Worm (Caenorhabditis elegans): ENCODE measurements around the gene snpn-1.

snpn-1 gene

ce11 chrIV:5121995-5122394 lies 31.2 kb upstream of the snpn-1 start, which contains the start of gene tkr-3:
Gene tkr-3, minus strand, starts transcription at chrIV:5122095.
- no peak for TF ChIP-seq F13C5.2 (tag; optimal IDR thresholded peaks at IDR 0.05)
- no peak for TF ChIP-seq ama-1 (optimal IDR thresholded peaks at IDR 0.05)

DNA sequence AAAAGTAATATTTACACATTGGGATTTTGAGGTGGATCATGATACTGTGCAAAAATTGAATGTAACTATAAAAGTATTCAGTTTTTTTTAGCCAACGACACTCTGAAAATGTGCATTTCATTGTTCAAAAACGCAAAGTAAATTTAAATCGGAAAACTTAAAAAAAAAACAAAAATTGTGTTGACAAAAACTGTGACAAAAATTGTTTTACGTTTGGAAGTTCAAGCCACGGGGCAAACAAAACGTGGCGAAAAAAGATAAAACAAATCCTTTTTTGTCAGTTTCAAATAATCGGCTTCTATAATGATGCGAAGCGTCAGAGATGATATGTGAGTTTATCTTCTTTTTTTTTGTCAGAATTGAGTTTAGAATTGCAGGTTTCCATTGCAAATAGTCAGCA lies 20.7 kb upstream of the snpn-1 start, which contains the start of gene AC7.3:
Gene AC7.3 (plus strand): TSS at position 301 of the 400 bp plus-strand sequence.
- TF ChIP-seq tbx-37 (GFP tag; conservative IDR thresholded peaks at IDR 0.05) (no peak), hnd-1 (tag; optimal IDR thresholded peaks at IDR 0.05) (no peak), aly-1 (tag; optimal IDR thresholded peaks at IDR 0.05) (no peak), sea-1 (GFP tag; conservative IDR thresholded peaks at IDR 0.05) (no peak), pes-1 (GFP tag; IDR thresholded peaks at IDR 0.05) (no peak)

DNA sequence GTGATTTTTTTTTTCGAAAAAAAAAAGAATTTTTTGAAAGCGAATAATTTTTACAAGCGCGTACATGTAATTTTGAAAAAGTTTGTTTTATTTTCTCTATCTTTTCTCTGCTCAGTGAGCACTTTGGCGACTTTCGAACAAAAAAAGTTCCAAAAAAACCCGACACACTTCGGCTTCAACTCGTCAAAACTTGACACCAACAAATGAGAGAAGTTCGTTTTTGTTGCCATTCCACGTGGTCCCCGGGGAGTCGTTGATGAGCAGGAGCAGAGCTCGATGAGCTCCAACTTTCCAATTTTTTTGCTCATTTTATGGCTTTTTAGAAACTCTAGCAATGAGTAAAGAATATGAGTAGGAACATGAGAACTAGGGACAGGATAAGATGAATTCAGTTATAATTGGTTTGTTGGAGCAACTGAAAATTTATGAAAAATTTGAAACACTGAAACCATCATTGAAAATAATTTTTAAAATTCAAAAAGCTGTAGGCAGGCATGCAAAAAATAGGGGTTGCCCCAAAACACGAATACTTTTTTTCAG lies 19.6 kb upstream of the snpn-1 start:
- TF ChIP-seq hmbx-1 (tag; optimal IDR thresholded peaks at IDR 0.05) (no peak), B0310.2 (tag; optimal IDR thresholded peaks at IDR 0.05) (no peak), ceh-36 (tag; optimal IDR thresholded peaks at IDR 0.05) (no peak), flt-1 (GFP tag; IDR thresholded peaks at IDR 0.05) (no peak), aly-1 (tag; optimal IDR thresholded peaks at IDR 0.05) (no peak), ets-7 (tag; optimal IDR thresholded peaks at IDR 0.05) (no peak), sea-1 (GFP tag; conservative IDR thresholded peaks at IDR 0.05) (no peak), pes-1 (GFP tag; IDR thresholded peaks at IDR 0.05) (no peak), tbx-11 (GFP tag; IDR thresholded peaks at IDR 0.05) (no peak), F13C5.2 (tag; optimal IDR thresholded peaks at IDR 0.05) (no peak), tra-4 (tag; optimal IDR thresholded peaks at IDR 0.05) (no peak), hmg-4 (GFP tag; optimal IDR thresholded peaks at IDR 0.05) (no peak), tbx-37 (GFP tag; conservative IDR thresholded peaks at IDR 0.05) (no peak), ama-1 (optimal IDR thresholded peaks at IDR 0.05) (no peak), ceh-13 (GFP tag; optimal IDR thresholded peaks at IDR 0.05) (no peak), scrt-1 (GFP tag; IDR thresholded peaks at IDR 0.05) (no peak), hnd-1 (tag; optimal IDR thresholded peaks at IDR 0.05) (no peak)

ce11 chrIV:5109943-5110342 lies 19.1 kb upstream of the snpn-1 start:
- no peak for TF ChIP-seq tbx-37 (GFP tag; conservative IDR thresholded peaks at IDR 0.05)
- no peak for TF ChIP-seq tbx-11 (GFP tag; IDR thresholded peaks at IDR 0.05)
- no peak for TF ChIP-seq ceh-13 (GFP tag; optimal IDR thresholded peaks at IDR 0.05)
- TF ChIP-seq scrt-1 (GFP tag; IDR thresholded peaks at IDR 0.05) = no peak
- no peak for TF ChIP-seq ceh-36 (tag; optimal IDR thresholded peaks at IDR 0.05)
- no peak for TF ChIP-seq aly-1 (tag; optimal IDR thresholded peaks at IDR 0.05)
- TF ChIP-seq hnd-1 (tag; optimal IDR thresholded peaks at IDR 0.05) = no peak
- no peak for TF ChIP-seq sea-1 (GFP tag; conservative IDR thresholded peaks at IDR 0.05)
- TF ChIP-seq hmg-4 (GFP tag; optimal IDR thresholded peaks at IDR 0.05) = no peak
- TF ChIP-seq F13C5.2 (tag; optimal IDR thresholded peaks at IDR 0.05) = no peak

DNA sequence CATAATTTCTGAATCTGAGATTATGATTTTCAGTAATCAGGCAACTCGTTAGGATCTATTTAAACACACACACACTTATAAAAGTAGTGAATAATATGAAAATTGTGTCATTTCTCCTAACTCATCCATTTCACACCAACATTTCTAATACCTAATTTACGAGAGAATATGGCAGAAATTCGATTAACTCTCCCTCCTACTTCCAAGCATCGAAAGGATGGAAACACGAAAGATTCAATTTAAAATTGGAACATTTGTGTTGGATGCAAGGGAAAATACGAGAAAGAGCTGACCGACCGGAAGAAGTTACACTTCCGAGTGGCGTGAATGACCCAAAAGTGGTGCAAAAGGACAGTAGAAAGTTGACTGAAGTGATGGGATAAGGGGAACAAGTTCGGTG lies 18.1 kb upstream of the snpn-1 start:
- no peak for TF ChIP-seq pes-1 (GFP tag; IDR thresholded peaks at IDR 0.05)
- TF ChIP-seq scrt-1 (GFP tag; IDR thresholded peaks at IDR 0.05) = no peak
- no peak for TF ChIP-seq ets-7 (tag; optimal IDR thresholded peaks at IDR 0.05)
- TF ChIP-seq tbx-11 (GFP tag; IDR thresholded peaks at IDR 0.05) = no peak
- no peak for TF ChIP-seq B0310.2 (tag; optimal IDR thresholded peaks at IDR 0.05)
- TF ChIP-seq sea-1 (GFP tag; conservative IDR thresholded peaks at IDR 0.05) = no peak
- TF ChIP-seq flt-1 (GFP tag; IDR thresholded peaks at IDR 0.05) = no peak
- TF ChIP-seq hnd-1 (tag; optimal IDR thresholded peaks at IDR 0.05) = no peak
- TF ChIP-seq F13C5.2 (tag; optimal IDR thresholded peaks at IDR 0.05) = no peak
- TF ChIP-seq tra-4 (tag; optimal IDR thresholded peaks at IDR 0.05) = no peak
- TF ChIP-seq ceh-36 (tag; optimal IDR thresholded peaks at IDR 0.05) = no peak
- TF ChIP-seq aly-1 (tag; optimal IDR thresholded peaks at IDR 0.05) = no peak

- no peak for TF ChIP-seq hnd-1 (tag; optimal IDR thresholded peaks at IDR 0.05)
- TF ChIP-seq tra-4 (tag; optimal IDR thresholded peaks at IDR 0.05) = no peak
- no peak for TF ChIP-seq tbx-11 (GFP tag; IDR thresholded peaks at IDR 0.05)
- TF ChIP-seq hmbx-1 (tag; optimal IDR thresholded peaks at IDR 0.05) = no peak
- TF ChIP-seq ceh-13 (GFP tag; optimal IDR thresholded peaks at IDR 0.05) = no peak
Measured at ce11 chrIV:5103229-5103894, 12.5 kb upstream of the snpn-1 start, which contains the start of gene C02B10.3. Gene C02B10.3, minus strand, starts transcription at chrIV:5103279.

- TF ChIP-seq ets-7 (tag; optimal IDR thresholded peaks at IDR 0.05) (no peak), hmg-4 (GFP tag; optimal IDR thresholded peaks at IDR 0.05) (no peak), sea-1 (GFP tag; conservative IDR thresholded peaks at IDR 0.05) (no peak), ceh-13 (GFP tag; optimal IDR thresholded peaks at IDR 0.05) (no peak), tra-4 (tag; optimal IDR thresholded peaks at IDR 0.05) (no peak), tbx-37 (GFP tag; conservative IDR thresholded peaks at IDR 0.05) (no peak), B0310.2 (tag; optimal IDR thresholded peaks at IDR 0.05) (no peak), hnd-1 (tag; optimal IDR thresholded peaks at IDR 0.05) (no peak), flt-1 (GFP tag; IDR thresholded peaks at IDR 0.05) (no peak), F13C5.2 (tag; optimal IDR thresholded peaks at IDR 0.05) (no peak), aly-1 (tag; optimal IDR thresholded peaks at IDR 0.05) (no peak), ceh-36 (tag; optimal IDR thresholded peaks at IDR 0.05) (no peak), hmbx-1 (tag; optimal IDR thresholded peaks at IDR 0.05) (no peak), scrt-1 (GFP tag; IDR thresholded peaks at IDR 0.05) (no peak), tbx-11 (GFP tag; IDR thresholded peaks at IDR 0.05) (no peak), ama-1 (optimal IDR thresholded peaks at IDR 0.05) (no peak), pes-1 (GFP tag; IDR thresholded peaks at IDR 0.05) (no peak)
Measured at ce11 chrIV:5101945-5102344, 11.1 kb upstream of the snpn-1 start.

DNA sequence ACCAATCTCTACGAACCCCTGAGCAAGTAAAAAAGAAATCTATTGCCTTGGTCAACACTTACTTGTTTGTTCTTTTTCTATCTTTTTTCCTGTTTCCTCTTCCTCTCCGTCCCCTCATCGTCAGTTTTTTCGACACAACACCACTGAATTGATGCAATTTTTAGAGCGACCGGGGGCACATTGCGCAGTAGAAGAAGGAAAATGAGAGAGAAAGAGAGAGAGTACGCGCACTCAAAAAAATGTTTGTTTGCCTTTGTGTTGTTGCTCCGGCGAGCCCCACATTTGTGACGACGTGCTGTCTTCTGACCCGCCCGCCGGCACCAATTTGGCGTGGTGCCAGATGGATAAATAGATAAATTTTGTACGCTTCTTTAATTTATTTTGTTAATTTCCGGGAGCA lies 9.3 kb upstream of the snpn-1 start:
- TF ChIP-seq B0310.2 (tag; optimal IDR thresholded peaks at IDR 0.05) (no peak), tra-4 (tag; optimal IDR thresholded peaks at IDR 0.05) (no peak), tbx-37 (GFP tag; conservative IDR thresholded peaks at IDR 0.05) (no peak), pes-1 (GFP tag; IDR thresholded peaks at IDR 0.05) (no peak), sea-1 (GFP tag; conservative IDR thresholded peaks at IDR 0.05) (no peak), ceh-36 (tag; optimal IDR thresholded peaks at IDR 0.05) (no peak)
